Worm (Caenorhabditis elegans) whole organism, mixed stage, embryonic: Measurements from ENCODE around the gene ceh-20.
A peak's percentile ranks its signal among the peaks of the same experiment; 100 is the strongest.

Experiments used
- M03D4.4 ChIP-seq: sonication (generic microtip); optimal IDR thresholded peaks from 2 replicates; lab custom pipeline; 2017; ENCODE audit warnings: mild to moderate bottlenecking, missing genetic modification characterization, missing compliant biosample characterization
- blmp-1 ChIP-seq: fragments of 150-350 bp; optimal IDR thresholded peaks from 2 replicates; lab custom pipeline; 2014; ENCODE audit warnings: missing biosample characterization, missing genetic modification characterization
- ceh-39 ChIP-seq: fragments of 150-350 bp; optimal IDR thresholded peaks from 2 replicates; lab custom pipeline; 2014; ENCODE audit warnings: missing biosample characterization, missing genetic modification characterization
- ceh-43 ChIP-seq: fragments of 200-800 bp; sonication (Bioruptor generic); optimal IDR thresholded peaks from 2 replicates; lab custom pipeline; 2018; ENCODE audit warnings: mild to moderate bottlenecking, missing genetic modification characterization, moderate library complexity, missing compliant biosample characterization
- ceh-83 ChIP-seq: fragments of 200-800 bp; sonication (Bioruptor generic); optimal IDR thresholded peaks from 2 replicates; lab custom pipeline; 2018; ENCODE audit warnings: mild to moderate bottlenecking, missing genetic modification characterization, missing compliant biosample characterization
- cnd-1 ChIP-seq: fragments of 200-800 bp; sonication (Bioruptor generic); optimal IDR thresholded peaks from 2 replicates; lab custom pipeline; 2018; ENCODE audit warnings: mild to moderate bottlenecking, missing genetic modification characterization, missing compliant biosample characterization
- drap-1 ChIP-seq: fragments of 200-800 bp; sonication (Bioruptor generic); optimal IDR thresholded peaks from 3 replicates; lab custom pipeline; 2018; ENCODE audit warnings: mild to moderate bottlenecking, missing genetic modification characterization, missing compliant biosample characterization
- elt-1 ChIP-seq: sonication (generic microtip); optimal IDR thresholded peaks from 2 replicates; lab custom pipeline; 2017; ENCODE audit warnings: missing genetic modification characterization, mild to moderate bottlenecking, missing compliant biosample characterization, antibody characterized with exemption, moderate library complexity, borderline replicate concordance; ENCODE audit not compliant: insufficient read depth
- elt-3 ChIP-seq: fragments of 150-350 bp; optimal IDR thresholded peaks from 2 replicates; lab custom pipeline; 2014; ENCODE audit warnings: missing biosample characterization, missing genetic modification characterization
- ham-2 ChIP-seq: fragments of 200-800 bp; sonication (Bioruptor generic); optimal IDR thresholded peaks from 2 replicates; lab custom pipeline; 2018; ENCODE audit warnings: mild to moderate bottlenecking, missing genetic modification characterization, missing compliant biosample characterization
- hlh-1 ChIP-seq: fragments of 150-350 bp; optimal IDR thresholded peaks from 2 replicates; lab custom pipeline; 2014; ENCODE audit warnings: missing biosample characterization, missing genetic modification reagents, missing genetic modification characterization
- lin-13 ChIP-seq: fragments of 150-350 bp; optimal IDR thresholded peaks from 2 replicates; lab custom pipeline; 2014; ENCODE audit warnings: missing biosample characterization, missing genetic modification characterization
- lin-32 ChIP-seq: fragments of 200-800 bp; sonication (Bioruptor generic); optimal IDR thresholded peaks from 2 replicates; lab custom pipeline; 2018; ENCODE audit warnings: mild to moderate bottlenecking, missing genetic modification characterization, missing compliant biosample characterization
- lsy-2 ChIP-seq: fragments of 150-350 bp; optimal IDR thresholded peaks from 2 replicates; lab custom pipeline; 2014; ENCODE audit warnings: missing biosample characterization, missing genetic modification characterization
- mab-5 ChIP-seq: fragments of 150-350 bp; optimal IDR thresholded peaks from 2 replicates; lab custom pipeline; 2014; ENCODE audit warnings: missing biosample characterization, missing genetic modification characterization
- mls-2 ChIP-seq: sonication (generic microtip); optimal IDR thresholded peaks from 2 replicates; lab custom pipeline; 2016; ENCODE audit warnings: mild to moderate bottlenecking, missing genetic modification characterization, moderate library complexity, missing compliant biosample characterization
- nhr-12 ChIP-seq: fragments of 150-350 bp; optimal IDR thresholded peaks from 2 replicates; lab custom pipeline; 2014; ENCODE audit warnings: missing biosample characterization, missing genetic modification characterization
- nhr-2 ChIP-seq: fragments of 150-350 bp; optimal IDR thresholded peaks from 2 replicates; lab custom pipeline; 2014; ENCODE audit warnings: missing biosample characterization, missing genetic modification characterization
- nhr-237 ChIP-seq: fragments of 150-350 bp; optimal IDR thresholded peaks from 2 replicates; lab custom pipeline; 2014; ENCODE audit warnings: missing biosample characterization, missing genetic modification characterization
- nhr-28 ChIP-seq: fragments of 150-350 bp; optimal IDR thresholded peaks from 2 replicates; lab custom pipeline; 2014; ENCODE audit warnings: missing biosample characterization, missing genetic modification characterization
- nhr-76 ChIP-seq: sonication (generic microtip); optimal IDR thresholded peaks from 2 replicates; lab custom pipeline; 2017; ENCODE audit warnings: missing biosample characterization, missing genetic modification characterization
- pha-4 ChIP-seq: fragments of 150-350 bp; optimal IDR thresholded peaks from 2 replicates; lab custom pipeline; 2018; ENCODE audit warnings: missing biosample characterization, missing genetic modification reagents, missing genetic modification characterization
- sem-2 ChIP-seq: fragments of 200-800 bp; sonication (Bioruptor generic); optimal IDR thresholded peaks from 2 replicates; lab custom pipeline; 2018; ENCODE audit warnings: mild to moderate bottlenecking, missing genetic modification characterization, missing compliant biosample characterization
- snpc-4 ChIP-seq: fragments of 150-350 bp; optimal IDR thresholded peaks from 2 replicates; lab custom pipeline; 2014; ENCODE audit warnings: missing biosample characterization, missing genetic modification characterization
- sptf-1 ChIP-seq: sonication (generic microtip); optimal IDR thresholded peaks from 2 replicates; lab custom pipeline; 2017; ENCODE audit warnings: mild to moderate bottlenecking, missing genetic modification characterization, moderate library complexity, missing compliant biosample characterization
- tbx-8 ChIP-seq: fragments of 200-800 bp; sonication (Bioruptor generic); optimal IDR thresholded peaks from 2 replicates; lab custom pipeline; 2018; ENCODE audit warnings: mild to moderate bottlenecking, missing genetic modification characterization, moderate library complexity, missing compliant biosample characterization
- unc-120 ChIP-seq: sonication (generic microtip); optimal IDR thresholded peaks from 2 replicates; lab custom pipeline; 2017; ENCODE audit warnings: missing genetic modification characterization, missing compliant biosample characterization; ENCODE audit not compliant: poor library complexity, severe bottlenecking
- unc-39 ChIP-seq: fragments of 150-350 bp; optimal IDR thresholded peaks from 2 replicates; lab custom pipeline; 2014; ENCODE audit warnings: missing biosample characterization, missing genetic modification characterization
- unc-62 ChIP-seq: fragments of 150-350 bp; optimal IDR thresholded peaks from 2 replicates; lab custom pipeline; 2014; ENCODE audit warnings: missing biosample characterization, missing genetic modification reagents, missing genetic modification characterization
- ztf-11 ChIP-seq: fragments of 150-350 bp; optimal IDR thresholded peaks from 2 replicates; lab custom pipeline; 2014; ENCODE audit warnings: missing biosample characterization, missing genetic modification characterization

The ceh-20 gene

ce11 chrIII:6946382-6946781, 33.3 kb upstream of the ceh-20 start, which contains the start of gene let-711:
Gene let-711 (plus strand): TSS chrIII:6946718.
- no peak for TF ChIP-seq pha-4 (tag; lab: Kevin White, UChicago)
- TF ChIP-seq hlh-1 (tag; lab: Kevin White, UChicago): peak; percentile 58

DNA sequence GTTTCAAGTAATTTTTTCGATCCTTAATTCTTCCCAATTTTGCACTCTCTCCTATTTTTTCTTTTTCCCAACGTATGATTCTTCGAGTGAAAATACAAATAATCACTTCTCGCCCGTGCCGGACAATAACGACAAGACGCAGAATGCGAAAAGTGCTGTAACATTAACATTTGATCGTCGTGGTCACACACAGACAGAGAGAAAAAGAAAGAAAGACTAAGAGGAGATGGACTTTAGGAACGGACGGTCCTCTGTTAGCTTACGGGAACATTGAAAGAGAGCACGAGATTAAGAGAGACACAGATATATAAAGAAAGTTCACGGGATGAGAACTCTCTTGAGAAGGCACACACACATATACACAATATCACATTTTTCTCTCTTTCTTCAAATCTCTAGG, 31.8 kb upstream of the ceh-20 start:
- TF ChIP-seq mls-2 (tag; lab: Kevin White, UChicago) (no peak), M03D4.4 (tag; lab: Kevin White, UChicago) (peak; percentile 22), tbx-8 (GFP tag; lab: Kevin White, UChicago) (no peak), hlh-1 (tag; lab: Kevin White, UChicago) (peak; percentile 77), drap-1 (no peak), lin-32 (GFP tag; lab: Kevin White, UChicago) (no peak), snpc-4 (tag; lab: Kevin White, UChicago) (no peak), nhr-28 (tag; lab: Kevin White, UChicago) (no peak), nhr-12 (tag; lab: Kevin White, UChicago) (no peak), nhr-76 (tag; lab: Kevin White, UChicago) (no peak), ham-2 (GFP tag; lab: Kevin White, UChicago) (no peak), ceh-39 (no peak), lin-13 (tag; lab: Kevin White, UChicago) (no peak), unc-120 (tag; lab: Kevin White, UChicago) (peak; percentile 53)

DNA sequence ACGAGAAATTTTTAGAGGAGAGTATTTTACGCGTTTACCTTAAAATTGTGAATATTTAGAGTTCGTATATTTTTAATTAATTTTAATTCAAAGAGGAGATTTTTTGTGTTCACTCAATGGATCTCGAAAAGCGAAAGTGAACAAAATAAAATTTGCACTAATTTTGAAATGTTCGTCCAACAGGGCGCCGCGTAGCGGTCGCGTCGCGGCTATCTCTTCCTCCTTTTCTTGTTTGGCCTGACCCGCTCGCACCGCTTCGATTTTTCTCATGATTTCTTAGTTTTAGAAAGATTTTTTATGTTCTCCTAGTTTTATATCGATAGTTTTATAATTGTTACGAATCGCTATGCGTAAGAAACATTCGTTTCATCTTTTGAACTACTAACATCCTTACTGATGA, 28.2 kb upstream of the ceh-20 start:
- TF ChIP-seq blmp-1 (tag; lab: Kevin White, UChicago) (peak; percentile 47), sem-2 (GFP tag; lab: Kevin White, UChicago) (no peak), drap-1 (no peak), nhr-237 (tag; lab: Kevin White, UChicago) (peak; percentile 13), sptf-1 (tag; lab: Kevin White, UChicago) (no peak), nhr-76 (tag; lab: Kevin White, UChicago) (no peak), lsy-2 (tag; lab: Kevin White, UChicago) (no peak), cnd-1 (no peak)

ce11 chrIII:6953373-6953772, 26.3 kb upstream of the ceh-20 start:
- no peak for TF ChIP-seq unc-62 (GFP tag; lab: Kevin White, UChicago)
- TF ChIP-seq ceh-83: no peak
- no peak for TF ChIP-seq cnd-1
- TF ChIP-seq ztf-11 (tag; lab: Kevin White, UChicago): no peak
- TF ChIP-seq ceh-43 (GFP tag; lab: Kevin White, UChicago): no peak

DNA sequence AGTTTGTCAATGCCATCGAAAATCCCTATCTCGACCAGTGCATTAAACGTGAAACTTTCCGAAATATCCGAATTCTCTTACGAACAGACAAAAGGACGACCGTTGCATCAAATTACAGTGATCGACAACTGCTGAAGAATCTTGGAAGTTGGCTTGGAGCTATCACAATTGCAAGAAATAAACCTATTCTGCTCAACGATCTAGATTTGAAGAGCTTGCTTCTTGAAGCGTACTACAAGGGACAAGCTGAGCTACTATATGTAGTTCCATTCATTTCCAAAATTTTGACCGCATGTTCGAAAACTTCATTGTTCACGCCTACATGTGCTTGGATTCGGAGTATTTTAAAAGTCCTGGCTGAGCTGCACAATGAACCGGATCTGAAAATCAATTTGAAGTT, 25.7 kb upstream of the ceh-20 start:
- TF ChIP-seq ceh-43 (GFP tag; lab: Kevin White, UChicago) (no peak), nhr-2 (tag; lab: Kevin White, UChicago) (no peak), blmp-1 (tag; lab: Kevin White, UChicago) (no peak), unc-39 (tag; lab: Kevin White, UChicago) (no peak), mab-5 (tag; lab: Kevin White, UChicago) (no peak), cnd-1 (no peak), ztf-11 (tag; lab: Kevin White, UChicago) (no peak), ham-2 (GFP tag; lab: Kevin White, UChicago) (no peak)

ce11 chrIII:6955766-6956165, 23.9 kb upstream of the ceh-20 start:
- TF ChIP-seq pha-4 (tag; lab: Kevin White, UChicago): no peak
- TF ChIP-seq unc-39 (tag; lab: Kevin White, UChicago): no peak
- TF ChIP-seq nhr-2 (tag; lab: Kevin White, UChicago): no peak
- TF ChIP-seq elt-3 (tag; lab: Kevin White, UChicago): no peak
- TF ChIP-seq elt-1 (tag; lab: Kevin White, UChicago): no peak
